Worm (Caenorhabditis elegans): Measurements from ENCODE around the gene ZC250.5.

ZC250.5 gene

DNA sequence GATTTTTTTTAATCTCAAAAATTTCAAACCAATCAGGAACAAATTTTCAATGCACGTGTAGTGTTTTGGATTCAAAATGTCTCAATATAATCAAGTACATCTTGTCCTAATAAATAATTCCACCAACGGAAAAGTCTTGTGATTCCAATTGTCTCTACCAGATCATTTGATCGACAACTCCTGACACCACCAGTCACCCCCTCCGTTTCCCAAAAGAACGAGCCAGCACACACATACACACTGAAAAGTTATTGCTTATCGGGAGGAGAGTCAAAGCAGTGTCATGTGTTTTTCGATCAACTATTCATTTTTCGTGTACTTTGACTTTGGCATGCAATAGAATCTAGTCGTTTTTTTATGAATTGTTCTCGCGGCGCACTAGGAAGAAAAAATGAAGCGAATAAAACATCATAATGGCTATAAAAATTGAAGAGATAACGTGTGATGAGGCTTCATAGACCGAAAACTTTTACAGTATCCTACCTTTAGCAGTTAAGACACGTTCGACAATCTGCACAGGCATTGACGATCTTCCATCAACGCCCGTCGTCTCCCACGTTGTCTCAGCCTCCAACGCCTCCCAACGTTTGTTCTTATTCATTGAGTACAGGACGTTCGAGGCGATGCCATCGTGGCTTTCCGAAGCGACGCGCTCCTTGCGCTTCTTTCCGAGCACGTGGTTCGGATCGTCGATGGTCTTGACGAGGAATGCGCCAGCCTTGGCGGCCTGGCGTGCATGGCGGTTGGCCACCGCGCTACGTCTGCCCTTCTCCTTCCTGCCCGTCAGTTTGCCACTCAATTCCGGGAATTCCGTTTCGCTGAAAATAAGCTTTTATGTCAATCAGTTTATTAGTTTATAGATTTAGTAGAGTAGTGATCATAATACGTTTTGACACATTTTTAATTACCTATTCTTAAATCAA, 38.1 kb downstream of the ZC250.5 start (continued):
- TF ChIP-seq repo-1 (tag; optimal IDR thresholded peaks at IDR 0.05), result peak; percentile 6
- peak; percentile 40 for TF ChIP-seq fkh-3 (tag; optimal IDR thresholded peaks at IDR 0.05)
- no peak for TF ChIP-seq F57C9.4 (tag; optimal IDR thresholded peaks at IDR 0.05)
- TF ChIP-seq lag-1 (GFP tag; IDR thresholded peaks at IDR 0.05), result 0 out of 2 replicates have a peak, but pooled peaks have one; percentile 31
- no peak for TF ChIP-seq nhr-90 (tag; optimal IDR thresholded peaks at IDR 0.05)
- TF ChIP-seq cebp-1 (GFP tag; IDR thresholded peaks at IDR 0.05), result peak; percentile 76
- peak; percentile 59 for TF ChIP-seq cebp-1 (tag; optimal IDR thresholded peaks at IDR 0.05)
- 0 out of 2 replicates have a peak, but pooled peaks have one; percentile 88 for TF ChIP-seq F37B4.10 (GFP tag; IDR thresholded peaks at IDR 0.05)
- TF ChIP-seq zfh-2 (GFP tag; conservative IDR thresholded peaks at IDR 0.05), result peak; percentile 95
- peak; percentile 44 for TF ChIP-seq chd-7 (tag; optimal IDR thresholded peaks at IDR 0.05)
- peak; percentile 71; the same call in 1 of the 2 replicates for TF ChIP-seq madf-3 (GFP tag; IDR thresholded peaks at IDR 0.05)
- TF ChIP-seq rpc-1 (optimal IDR thresholded peaks at IDR 0.05), result no peak
- no peak for TF ChIP-seq rpc-1 (tag; optimal IDR thresholded peaks at IDR 0.05)
- TF ChIP-seq F49E8.2 (tag; optimal IDR thresholded peaks at IDR 0.05; ENCODE audit: insufficient read depth), result no peak
- peak; percentile 17 for TF ChIP-seq lin-54 (GFP tag; optimal IDR thresholded peaks at IDR 0.05)
- TF ChIP-seq ztf-25 (GFP tag; IDR thresholded peaks at IDR 0.05), result no peak
- TF ChIP-seq hlh-12 (tag; optimal IDR thresholded peaks at IDR 0.05), result no peak
- no peak for TF ChIP-seq sdz-38 (tag; optimal IDR thresholded peaks at IDR 0.05)
- no peak for TF ChIP-seq ccch-3 (GFP tag; optimal IDR thresholded peaks at IDR 0.05)
- TF ChIP-seq efl-1 (GFP tag; optimal IDR thresholded peaks at IDR 0.05), result no peak
- TF ChIP-seq mxl-1 (tag; optimal IDR thresholded peaks at IDR 0.05), result no peak
- 0 out of 2 replicates have a peak, but pooled peaks have one; percentile 21 for TF ChIP-seq nhr-120 (GFP tag; IDR thresholded peaks at IDR 0.05)
- no peak for TF ChIP-seq nfya-2 (GFP tag; IDR thresholded peaks at IDR 0.05)
- no peak for TF ChIP-seq attf-6 (GFP tag; IDR thresholded peaks at IDR 0.05)
- TF ChIP-seq lsy-27 (tag; optimal IDR thresholded peaks at IDR 0.05; ENCODE audit: borderline replicate concordance, insufficient read depth), result no peak
- TF ChIP-seq B0261.1 (tag; optimal IDR thresholded peaks at IDR 0.05), result no peak
- peak; percentile 21 for TF ChIP-seq ztf-18 (tag; optimal IDR thresholded peaks at IDR 0.05)
- TF ChIP-seq nhr-179 (tag; optimal IDR thresholded peaks at IDR 0.05), result no peak
- TF ChIP-seq sea-2 (GFP tag; IDR thresholded peaks at IDR 0.05), result no peak
- TF ChIP-seq unc-62 (GFP tag; optimal IDR thresholded peaks at IDR 0.05), result no peak
- no peak for TF ChIP-seq hlh-26 (GFP tag; conservative IDR thresholded peaks at IDR 0.05)
- TF ChIP-seq Y53F4B.3 (GFP tag; IDR thresholded peaks at IDR 0.05), result no peak
- no peak for TF ChIP-seq ztf-6 (GFP tag; IDR thresholded peaks at IDR 0.05)
- no peak for TF ChIP-seq dpl-1 (GFP tag; optimal IDR thresholded peaks at IDR 0.05)
- TF ChIP-seq mes-4 (tag; optimal IDR thresholded peaks at IDR 0.05), result no peak
- TF ChIP-seq attf-5 (GFP tag; optimal IDR thresholded peaks at IDR 0.05), result peak; percentile 19
- no peak for TF ChIP-seq somi-1 (GFP tag; optimal IDR thresholded peaks at IDR 0.05)
- no peak for TF ChIP-seq sptf-2 (GFP tag; optimal IDR thresholded peaks at IDR 0.05)
- peak; percentile 31 for TF ChIP-seq F23B12.7 (tag; optimal IDR thresholded peaks at IDR 0.05; ENCODE audit: insufficient read depth)
- TF ChIP-seq egl-18 (GFP tag; IDR thresholded peaks at IDR 0.05), result no peak
- TF ChIP-seq hmg-1.2 (GFP tag; IDR thresholded peaks at IDR 0.05), result no peak
- no peak for TF ChIP-seq Y56A3A.18 (GFP tag; IDR thresholded peaks at IDR 0.05)
- TF ChIP-seq ceh-91 (GFP tag; IDR thresholded peaks at IDR 0.05), result no peak
- no peak for TF ChIP-seq tlf-1 (GFP tag; optimal IDR thresholded peaks at IDR 0.05)
- peak; percentile 38; the same call in 1 of the 2 replicates for TF ChIP-seq Y79H2A.3 (GFP tag; conservative IDR thresholded peaks at IDR 0.05)
- TF ChIP-seq ceh-27 (GFP tag; optimal IDR thresholded peaks at IDR 0.05), result no peak
- no peak for TF ChIP-seq nhr-27 (tag; optimal IDR thresholded peaks at IDR 0.05)
- TF ChIP-seq zim-3 (tag; optimal IDR thresholded peaks at IDR 0.05), result no peak

Measured in whole organism, young adult.